Worm (Caenorhabditis elegans) whole organism, mixed stage, embryonic: ENCODE results near the gene mrpl-1.

Source experiments
- M03D4.4 ChIP-seq: sonication (generic microtip); optimal IDR thresholded peaks from 2 replicates; lab custom pipeline; 2017; ENCODE audit warnings: mild to moderate bottlenecking, missing genetic modification characterization, missing compliant biosample characterization
- bed-3 ChIP-seq: fragments of 200-800 bp; sonication (Bioruptor generic); optimal IDR thresholded peaks from 3 replicates; lab custom pipeline; 2018; ENCODE audit warnings: mild to moderate bottlenecking, missing genetic modification characterization, moderate library complexity, missing compliant biosample characterization
- blmp-1 ChIP-seq: fragments of 150-350 bp; optimal IDR thresholded peaks from 2 replicates; lab custom pipeline; 2014; ENCODE audit warnings: missing biosample characterization, missing genetic modification characterization
- ceh-39 ChIP-seq: fragments of 150-350 bp; optimal IDR thresholded peaks from 2 replicates; lab custom pipeline; 2014; ENCODE audit warnings: missing biosample characterization, missing genetic modification characterization
- ceh-83 ChIP-seq: fragments of 200-800 bp; sonication (Bioruptor generic); optimal IDR thresholded peaks from 2 replicates; lab custom pipeline; 2018; ENCODE audit warnings: mild to moderate bottlenecking, missing genetic modification characterization, missing compliant biosample characterization
- ces-1 ChIP-seq: fragments of 150-350 bp; optimal IDR thresholded peaks from 2 replicates; lab custom pipeline; 2014; ENCODE audit warnings: missing biosample characterization, missing genetic modification reagents, missing genetic modification characterization
- cnd-1 ChIP-seq: fragments of 200-800 bp; sonication (Bioruptor generic); optimal IDR thresholded peaks from 2 replicates; lab custom pipeline; 2018; ENCODE audit warnings: mild to moderate bottlenecking, missing genetic modification characterization, missing compliant biosample characterization
- drap-1 ChIP-seq: fragments of 200-800 bp; sonication (Bioruptor generic); optimal IDR thresholded peaks from 3 replicates; lab custom pipeline; 2018; ENCODE audit warnings: mild to moderate bottlenecking, missing genetic modification characterization, missing compliant biosample characterization
- elt-1 ChIP-seq: sonication (generic microtip); optimal IDR thresholded peaks from 2 replicates; lab custom pipeline; 2017; ENCODE audit warnings: missing genetic modification characterization, mild to moderate bottlenecking, missing compliant biosample characterization, antibody characterized with exemption, moderate library complexity, borderline replicate concordance; ENCODE audit not compliant: insufficient read depth
- elt-3 ChIP-seq: fragments of 150-350 bp; optimal IDR thresholded peaks from 2 replicates; lab custom pipeline; 2014; ENCODE audit warnings: missing biosample characterization, missing genetic modification characterization
- flh-1 ChIP-seq: fragments of 200-800 bp; sonication (Bioruptor generic); optimal IDR thresholded peaks from 2 replicates; lab custom pipeline; 2018; ENCODE audit warnings: mild to moderate bottlenecking, missing genetic modification characterization, moderate library complexity, missing compliant biosample characterization
- hlh-1 ChIP-seq: fragments of 150-350 bp; optimal IDR thresholded peaks from 2 replicates; lab custom pipeline; 2014; ENCODE audit warnings: missing biosample characterization, missing genetic modification reagents, missing genetic modification characterization
- lin-13 ChIP-seq: fragments of 150-350 bp; optimal IDR thresholded peaks from 2 replicates; lab custom pipeline; 2014; ENCODE audit warnings: missing biosample characterization, missing genetic modification characterization
- lin-32 ChIP-seq: fragments of 200-800 bp; sonication (Bioruptor generic); optimal IDR thresholded peaks from 2 replicates; lab custom pipeline; 2018; ENCODE audit warnings: mild to moderate bottlenecking, missing genetic modification characterization, missing compliant biosample characterization
- lsy-2 ChIP-seq: fragments of 150-350 bp; optimal IDR thresholded peaks from 2 replicates; lab custom pipeline; 2014; ENCODE audit warnings: missing biosample characterization, missing genetic modification characterization
- mab-5 ChIP-seq: fragments of 150-350 bp; optimal IDR thresholded peaks from 2 replicates; lab custom pipeline; 2014; ENCODE audit warnings: missing biosample characterization, missing genetic modification characterization
- mep-1 ChIP-seq: fragments of 150-350 bp; optimal IDR thresholded peaks from 2 replicates; lab custom pipeline; 2017; ENCODE audit warnings: missing biosample characterization, missing genetic modification reagents, missing genetic modification characterization, inconsistent platforms
- mls-2 ChIP-seq: sonication (generic microtip); optimal IDR thresholded peaks from 2 replicates; lab custom pipeline; 2016; ENCODE audit warnings: mild to moderate bottlenecking, missing genetic modification characterization, moderate library complexity, missing compliant biosample characterization
- nhr-12 ChIP-seq: fragments of 150-350 bp; optimal IDR thresholded peaks from 2 replicates; lab custom pipeline; 2014; ENCODE audit warnings: missing biosample characterization, missing genetic modification characterization
- nhr-28 ChIP-seq: fragments of 150-350 bp; optimal IDR thresholded peaks from 2 replicates; lab custom pipeline; 2014; ENCODE audit warnings: missing biosample characterization, missing genetic modification characterization
- pha-4 ChIP-seq: fragments of 150-350 bp; optimal IDR thresholded peaks from 2 replicates; lab custom pipeline; 2018; ENCODE audit warnings: missing biosample characterization, missing genetic modification reagents, missing genetic modification characterization
- snpc-4 ChIP-seq: fragments of 150-350 bp; optimal IDR thresholded peaks from 2 replicates; lab custom pipeline; 2014; ENCODE audit warnings: missing biosample characterization, missing genetic modification characterization
- tbx-8 ChIP-seq: fragments of 200-800 bp; sonication (Bioruptor generic); optimal IDR thresholded peaks from 2 replicates; lab custom pipeline; 2018; ENCODE audit warnings: mild to moderate bottlenecking, missing genetic modification characterization, moderate library complexity, missing compliant biosample characterization
- unc-120 ChIP-seq: sonication (generic microtip); optimal IDR thresholded peaks from 2 replicates; lab custom pipeline; 2017; ENCODE audit warnings: missing genetic modification characterization, missing compliant biosample characterization; ENCODE audit not compliant: poor library complexity, severe bottlenecking
- unc-39 ChIP-seq: fragments of 150-350 bp; optimal IDR thresholded peaks from 2 replicates; lab custom pipeline; 2014; ENCODE audit warnings: missing biosample characterization, missing genetic modification characterization
- zip-8 ChIP-seq: fragments of 150-350 bp; optimal IDR thresholded peaks from 2 replicates; lab custom pipeline; 2014; ENCODE audit warnings: missing biosample characterization, missing genetic modification characterization
- ztf-11 ChIP-seq: fragments of 150-350 bp; optimal IDR thresholded peaks from 2 replicates; lab custom pipeline; 2014; ENCODE audit warnings: missing biosample characterization, missing genetic modification characterization

Gene mrpl-1

DNA sequence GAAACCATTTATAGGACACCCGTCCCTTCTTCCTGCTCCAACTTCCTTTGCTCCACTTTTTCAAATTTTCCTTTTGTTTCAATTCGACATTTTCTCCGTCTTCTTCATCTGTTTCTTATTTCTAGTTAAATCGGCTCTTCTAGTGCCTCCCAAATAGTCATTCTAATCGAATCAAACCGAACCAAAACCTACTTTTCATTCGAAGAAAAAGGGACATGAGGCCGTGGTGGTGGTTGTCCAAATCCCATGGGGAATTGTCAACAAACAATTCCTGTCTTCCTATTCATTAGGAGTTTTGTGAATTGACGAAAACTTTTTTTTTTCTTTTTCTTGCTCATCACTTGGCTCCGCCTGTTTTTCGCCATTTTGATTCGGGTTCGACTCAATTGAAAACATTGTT, 27.1 kb upstream of the mrpl-1 start:
- TF ChIP-seq pha-4 (tag; lab: Kevin White, UChicago) = no peak
- no peak for TF ChIP-seq cnd-1 (tag; lab: Kevin White, UChicago)
- TF ChIP-seq snpc-4 (tag; lab: Kevin White, UChicago) = no peak
- TF ChIP-seq ces-1 (GFP tag; lab: Kevin White, UChicago) = peak; percentile 50

- TF ChIP-seq unc-120 (tag; lab: Kevin White, UChicago) = no peak
- TF ChIP-seq nhr-12 = no peak
- TF ChIP-seq cnd-1 (tag; lab: Kevin White, UChicago) = no peak
- no peak for TF ChIP-seq zip-8 (tag; lab: Kevin White, UChicago)
- no peak for TF ChIP-seq mab-5 (tag; lab: Kevin White, UChicago)
- TF ChIP-seq nhr-28 (tag; lab: Kevin White, UChicago) = no peak
- TF ChIP-seq elt-3 (tag; lab: Kevin White, UChicago) = no peak
- TF ChIP-seq flh-1 (GFP tag; lab: Kevin White, UChicago) = no peak
- no peak for TF ChIP-seq unc-39 (tag; lab: Kevin White, UChicago)
- no peak for TF ChIP-seq lin-13 (tag; lab: Kevin White, UChicago)
- no peak for TF ChIP-seq elt-1 (tag; lab: Kevin White, UChicago)
- no peak for TF ChIP-seq mep-1 (tag; lab: Kevin White, UChicago)
- TF ChIP-seq lin-32 = no peak
Observed at ce11 chrIV:7734619-7735018, 25.1 kb upstream of the mrpl-1 start, which contains the start of gene clx-1. Gene clx-1 (plus strand): TSS chrIV:7734648.

DNA sequence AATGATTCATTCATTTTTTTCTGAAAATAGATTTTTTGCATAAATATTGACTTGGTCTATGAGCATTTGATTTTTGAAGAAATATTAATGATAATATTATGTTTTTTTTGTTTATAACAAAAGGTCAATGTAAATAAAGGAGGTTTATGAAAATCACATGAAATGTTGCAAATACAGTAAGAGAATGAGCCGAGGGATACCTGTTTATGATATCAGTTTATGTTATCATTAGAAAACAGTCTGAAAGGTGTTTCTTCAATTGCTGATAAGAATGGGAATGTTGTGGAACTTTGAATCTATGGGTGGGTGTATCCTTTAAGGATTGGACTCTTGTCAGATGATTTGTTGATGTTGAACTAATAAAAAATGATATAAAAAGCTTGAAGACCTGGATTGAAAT, 24.7 kb upstream of the mrpl-1 start:
- TF ChIP-seq elt-1 (tag; lab: Kevin White, UChicago) (no peak), blmp-1 (tag; lab: Kevin White, UChicago) (no peak), hlh-1 (tag; lab: Kevin White, UChicago) (no peak), unc-39 (tag; lab: Kevin White, UChicago) (no peak), lsy-2 (tag; lab: Kevin White, UChicago) (no peak), tbx-8 (GFP tag; lab: Kevin White, UChicago) (no peak), nhr-12 (no peak), mls-2 (tag; lab: Kevin White, UChicago) (no peak)

DNA sequence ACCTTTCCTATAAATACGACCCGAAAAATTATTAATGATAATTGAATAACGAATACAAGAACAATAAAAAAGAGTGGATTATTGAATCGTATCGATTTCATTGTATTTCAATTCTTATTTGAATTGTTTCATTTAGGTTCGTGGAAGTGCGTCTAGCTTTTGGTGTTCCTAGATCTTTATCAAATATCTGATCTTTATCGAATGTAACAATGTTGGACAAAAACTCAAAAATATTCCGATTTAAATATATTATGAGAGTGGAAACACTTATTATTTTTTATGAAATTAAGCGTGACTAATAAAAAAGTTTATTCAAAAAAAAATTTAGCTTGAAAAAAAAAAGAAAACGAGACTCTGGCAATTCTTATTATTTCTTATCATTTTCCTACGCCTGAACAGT, 22.5 kb upstream of the mrpl-1 start, which contains the start of the genes C50F7.9 and C50F7.3:
Gene C50F7.9 (minus strand): TSS at position 101 of the 400 bp plus-strand sequence.
Gene C50F7.3 (plus strand): TSS at position 370 of the 400 bp plus-strand sequence.
- TF ChIP-seq ztf-11 = no peak

- TF ChIP-seq ces-1 (GFP tag; lab: Kevin White, UChicago) (peak; percentile 2), tbx-8 (GFP tag; lab: Kevin White, UChicago) (no peak)
Observed at ce11 chrIV:7728402-7728963, 19.0 kb upstream of the mrpl-1 start, which contains the start of gene sucg-1. Gene sucg-1 (plus strand): TSS chrIV:7728913.

DNA sequence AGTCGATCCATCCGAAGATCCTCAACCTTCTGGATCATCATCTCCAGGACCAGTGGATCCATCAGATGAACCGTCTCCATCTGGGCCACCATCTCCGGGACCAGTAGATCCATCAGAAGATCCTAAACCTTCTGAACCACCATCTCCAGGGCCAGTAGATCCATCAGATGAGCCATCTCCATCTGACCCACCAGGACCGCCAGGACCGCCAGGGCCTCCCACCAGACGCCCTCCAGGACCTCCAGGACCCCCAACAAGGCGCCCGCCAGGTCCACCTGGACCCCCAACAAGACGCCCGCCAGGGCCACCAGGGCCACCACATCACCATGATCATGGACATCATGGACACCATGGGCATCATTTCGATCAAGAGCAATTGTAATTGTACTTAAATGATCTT, 17.8 kb upstream of the mrpl-1 start:
- no peak for TF ChIP-seq mab-5 (tag; lab: Kevin White, UChicago)
- TF ChIP-seq lsy-2 (tag; lab: Kevin White, UChicago) = no peak
- no peak for TF ChIP-seq pha-4 (tag; lab: Kevin White, UChicago)
- TF ChIP-seq bed-3 (GFP tag; lab: Kevin White, UChicago) = no peak
- no peak for TF ChIP-seq elt-1 (tag; lab: Kevin White, UChicago)
- no peak for TF ChIP-seq drap-1 (GFP tag; lab: Kevin White, UChicago)
- no peak for TF ChIP-seq ceh-39 (tag; lab: Kevin White, UChicago)
- TF ChIP-seq cnd-1 (tag; lab: Kevin White, UChicago) = no peak
- no peak for TF ChIP-seq ceh-83 (GFP tag; lab: Kevin White, UChicago)
- TF ChIP-seq blmp-1 (tag; lab: Kevin White, UChicago) = no peak
- no peak for TF ChIP-seq mls-2 (tag; lab: Kevin White, UChicago)
- TF ChIP-seq unc-120 (tag; lab: Kevin White, UChicago) = no peak
- no peak for TF ChIP-seq M03D4.4 (tag; lab: Kevin White, UChicago)
- no peak for TF ChIP-seq tbx-8 (GFP tag; lab: Kevin White, UChicago)
- TF ChIP-seq ces-1 (GFP tag; lab: Kevin White, UChicago) = no peak
- TF ChIP-seq flh-1 (GFP tag; lab: Kevin White, UChicago) = no peak
